Fruit fly (Drosophila melanogaster) whole organism: ENCODE data around the gene yellow-e.

Experiments used
- CG8478 ChIP-seq: fragments of >200 bp; optimal IDR thresholded peaks from 2 replicates; lab custom pipeline; 2018; ENCODE audit warnings: inconsistent platforms
- Dll ChIP-seq: fragments of >200 bp; optimal IDR thresholded peaks from 2 replicates; lab custom pipeline; 2017
- EcR ChIP-seq, 2 experiments: fragments of >200 bp; optimal IDR thresholded peaks; 2 replicates each; lab custom pipeline; 2017; ENCODE audit warnings: missing biosample characterization in 2 of 2, missing genetic modification characterization in 2 of 2, missing genetic modification reagents in 2 of 2
- pan ChIP-seq: fragments of >200 bp; optimal IDR thresholded peaks from 2 replicates; lab custom pipeline; 2017
- psq ChIP-seq: fragments of >200 bp; optimal IDR thresholded peaks from 2 replicates; lab custom pipeline; 2017
- usp ChIP-seq: fragments of >200 bp; optimal IDR thresholded peaks from 2 replicates; lab custom pipeline; 2017; ENCODE audit warnings: missing biosample characterization, missing genetic modification characterization, mixed read lengths

DNA sequence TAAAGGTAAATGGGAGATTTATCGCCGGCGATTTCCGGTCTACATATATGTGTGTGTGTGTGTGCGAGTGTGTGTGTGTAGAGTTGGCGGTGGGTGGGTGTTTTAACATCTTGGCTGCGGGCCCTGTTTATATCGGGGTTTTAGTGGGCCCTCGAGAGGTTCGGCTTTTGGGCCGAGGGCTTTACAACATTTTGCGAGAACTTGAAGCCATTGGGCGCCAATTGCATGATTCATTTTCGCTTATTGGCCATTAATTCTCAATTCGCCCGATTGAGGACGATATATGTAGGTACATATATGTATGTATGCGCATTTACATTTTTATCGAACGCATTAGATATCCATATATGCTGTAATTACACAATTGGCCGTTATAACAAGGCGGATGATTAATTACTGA, 20.8 kb upstream of the yellow-e start:
- TF ChIP-seq usp (GFP tag; lab: Kevin White, UChicago) (no peak), psq (lab: Kevin White, UChicago) (no peak), CG8478 (lab: Kevin White, UChicago) (no peak), EcR (GFP tag; optimal IDR thresholded peaks at IDR 0.05; lab: Kevin White, UChicago) (no peak), Dll (lab: Kevin White, UChicago) (no peak), pan (lab: Kevin White, UChicago) (no peak)
